Fruit fly (Drosophila melanogaster) whole organism: ENCODE results near the gene btsz.

Source experiments
- CG8478 ChIP-seq: fragments of >200 bp; optimal IDR thresholded peaks from 2 replicates; lab custom pipeline; 2018; ENCODE audit warnings: inconsistent platforms
- Dll ChIP-seq: fragments of >200 bp; optimal IDR thresholded peaks from 2 replicates; lab custom pipeline; 2017
- EcR ChIP-seq, 2 experiments: fragments of >200 bp; optimal IDR thresholded peaks; 2 replicates each; lab custom pipeline; 2017; ENCODE audit warnings: missing biosample characterization in 2 of 2, missing genetic modification characterization in 2 of 2, missing genetic modification reagents in 2 of 2
- pan ChIP-seq: fragments of >200 bp; optimal IDR thresholded peaks from 2 replicates; lab custom pipeline; 2017
- psq ChIP-seq: fragments of >200 bp; optimal IDR thresholded peaks from 2 replicates; lab custom pipeline; 2017
- usp ChIP-seq: fragments of >200 bp; optimal IDR thresholded peaks from 2 replicates; lab custom pipeline; 2017; ENCODE audit warnings: missing biosample characterization, missing genetic modification characterization, mixed read lengths

The btsz gene

DNA sequence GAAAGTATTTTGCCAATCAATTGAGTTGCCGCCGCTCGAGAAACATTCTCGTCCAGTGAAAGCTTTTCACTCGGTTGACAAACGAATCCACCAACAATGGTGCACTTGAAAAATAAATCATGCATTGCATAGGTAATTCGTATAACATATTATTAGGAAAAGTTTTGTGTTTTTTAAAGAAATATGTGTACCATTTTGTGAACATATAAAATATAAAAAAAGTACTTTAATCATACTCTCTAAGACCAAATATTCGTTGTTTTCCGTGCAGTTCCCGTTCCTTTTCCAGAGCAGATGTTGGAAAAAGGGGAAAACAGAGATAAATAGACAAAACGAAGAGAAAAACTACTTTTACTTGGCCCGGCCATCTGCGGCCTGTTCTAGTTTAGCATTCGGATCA is 88.6 kb downstream of the btsz start:
- TF ChIP-seq EcR (GFP tag; optimal IDR thresholded peaks at IDR 0.05; lab: Kevin White, UChicago) (no peak), Dll (lab: Kevin White, UChicago) (no peak), pan (lab: Kevin White, UChicago) (no peak), psq (no peak), CG8478 (no peak), usp (GFP tag; lab: Kevin White, UChicago) (no peak)

dm6 chr3R:14785335-14785734 is 90.0 kb downstream of the btsz start:
- TF ChIP-seq EcR (GFP tag; optimal IDR thresholded peaks at IDR 0.05; lab: Kevin White, UChicago) (no peak), CG8478 (no peak), Dll (lab: Kevin White, UChicago) (no peak), psq (no peak), pan (lab: Kevin White, UChicago) (no peak), usp (GFP tag; lab: Kevin White, UChicago) (no peak)

dm6 chr3R:14780747-14781146 is 94.5 kb downstream of the btsz start:
- no peak for TF ChIP-seq usp (GFP tag; lab: Kevin White, UChicago)

- no peak for TF ChIP-seq psq
- no peak for TF ChIP-seq EcR (GFP tag; optimal IDR thresholded peaks at IDR 0.05; lab: Kevin White, UChicago)
- TF ChIP-seq CG8478, result no peak
- TF ChIP-seq Dll (lab: Kevin White, UChicago), result no peak
Measured at dm6 chr3R:14779733-14780278, 95.5 kb downstream of the btsz start.

dm6 chr3R:14775395-14775794 is 99.9 kb downstream of the btsz start:
- TF ChIP-seq Dll (lab: Kevin White, UChicago), result no peak
- no peak for TF ChIP-seq CG8478
- no peak for TF ChIP-seq EcR (GFP tag; optimal IDR thresholded peaks at IDR 0.05; lab: Kevin White, UChicago)
- no peak for TF ChIP-seq pan (lab: Kevin White, UChicago)
- TF ChIP-seq usp (GFP tag; lab: Kevin White, UChicago), result no peak
- TF ChIP-seq psq, result no peak

dm6 chr3R:14766439-14767025 is 108.8 kb downstream of the btsz start:
- TF ChIP-seq EcR (GFP tag; optimal IDR thresholded peaks at IDR 0.05; lab: Kevin White, UChicago) (no peak), usp (GFP tag; lab: Kevin White, UChicago) (no peak), pan (lab: Kevin White, UChicago) (no peak), Dll (lab: Kevin White, UChicago) (no peak), CG8478 (no peak), psq (no peak)

DNA sequence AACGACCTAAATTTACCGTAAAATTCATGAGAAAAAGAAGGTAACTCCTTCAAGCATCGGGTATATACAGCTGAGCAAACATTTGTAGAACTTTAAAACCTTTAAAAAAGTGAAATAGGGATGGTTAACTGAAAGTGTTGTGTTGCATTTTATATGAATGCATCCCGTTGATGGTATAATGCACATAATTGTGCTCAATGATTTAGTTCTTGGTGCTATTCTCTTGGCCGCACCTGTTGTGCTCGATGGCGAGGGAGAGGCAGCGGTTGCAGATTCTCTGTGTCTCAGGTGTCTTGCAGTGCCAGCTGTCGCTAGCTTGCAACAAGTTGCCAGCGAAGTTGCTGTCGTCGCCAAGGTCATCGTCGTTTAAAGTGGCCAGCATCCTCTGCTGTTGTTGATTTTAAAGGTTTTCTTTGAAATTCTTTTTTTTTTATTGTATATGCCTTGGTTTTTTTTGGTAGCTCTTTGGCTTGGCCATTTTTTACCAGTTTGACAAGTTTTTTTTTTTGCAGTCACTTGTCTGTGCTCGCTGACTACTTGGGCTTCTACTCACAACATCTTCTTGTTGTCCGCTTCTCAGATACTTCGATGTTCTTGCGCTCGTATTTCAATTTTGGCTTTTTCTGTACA is 109.8 kb downstream of the btsz start:
- TF ChIP-seq pan (lab: Kevin White, UChicago), result no peak
- TF ChIP-seq CG8478, result no peak
- no peak for TF ChIP-seq psq
- no peak for TF ChIP-seq Dll (lab: Kevin White, UChicago)
- no peak for TF ChIP-seq usp (GFP tag; lab: Kevin White, UChicago)
- no peak for TF ChIP-seq EcR (GFP tag; optimal IDR thresholded peaks at IDR 0.05; lab: Kevin White, UChicago)

DNA sequence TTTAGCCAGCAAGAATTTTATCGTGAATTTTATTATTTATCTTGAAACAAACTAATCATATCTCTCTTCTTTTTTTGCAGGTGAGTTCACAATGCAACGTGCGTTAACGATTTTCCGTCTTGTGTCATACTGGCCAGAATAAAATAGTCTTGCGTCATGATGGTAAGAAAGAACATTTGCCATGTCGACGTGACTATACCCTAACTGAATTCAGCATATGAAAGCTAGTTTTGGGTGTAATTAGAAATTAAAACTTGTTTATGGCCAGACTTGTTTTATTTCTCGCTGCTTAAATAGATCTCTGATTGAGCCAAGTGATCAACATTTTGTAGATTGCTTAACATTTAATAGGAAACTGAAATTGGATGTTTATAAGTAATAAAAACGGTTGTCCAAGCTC is 111.2 kb downstream of the btsz start:
- TF ChIP-seq CG8478 (no peak), Dll (lab: Kevin White, UChicago) (no peak), pan (lab: Kevin White, UChicago) (no peak), psq (no peak), usp (GFP tag; lab: Kevin White, UChicago) (no peak), EcR (GFP tag; optimal IDR thresholded peaks at IDR 0.05; lab: Kevin White, UChicago) (no peak)

dm6 chr3R:14763487-14763886 is 111.8 kb downstream of the btsz start:
- TF ChIP-seq EcR (GFP tag; optimal IDR thresholded peaks at IDR 0.05; lab: Kevin White, UChicago) (no peak), usp (GFP tag; lab: Kevin White, UChicago) (no peak), psq (no peak), pan (lab: Kevin White, UChicago) (no peak), CG8478 (no peak), Dll (lab: Kevin White, UChicago) (no peak)

dm6 chr3R:14761060-14761459 is 114.2 kb downstream of the btsz start:
- no peak for TF ChIP-seq usp (GFP tag; lab: Kevin White, UChicago)
- TF ChIP-seq psq, result no peak
- TF ChIP-seq pan (lab: Kevin White, UChicago), result no peak
- no peak for TF ChIP-seq CG8478
- TF ChIP-seq EcR (GFP tag; optimal IDR thresholded peaks at IDR 0.05; lab: Kevin White, UChicago), result no peak
- no peak for TF ChIP-seq Dll (lab: Kevin White, UChicago)

DNA sequence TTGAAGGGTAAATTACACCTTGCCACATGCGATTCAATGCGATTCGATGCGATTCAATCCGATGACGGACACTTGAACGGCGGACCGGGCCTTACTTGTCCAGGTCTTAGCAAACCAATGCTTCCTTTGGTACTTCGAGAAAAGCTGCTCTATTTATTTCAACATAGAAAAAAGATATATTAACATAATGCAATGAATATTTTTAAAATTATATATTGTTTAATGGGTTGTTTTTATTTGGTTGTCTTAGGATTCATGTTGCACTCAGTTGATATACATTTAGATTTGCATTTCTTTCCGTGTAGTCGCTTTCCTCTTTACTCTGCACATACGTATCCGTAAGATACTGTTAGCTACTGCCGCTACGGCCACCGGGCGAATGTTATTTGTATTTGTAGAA is 117.0 kb downstream of the btsz start:
- TF ChIP-seq usp (GFP tag; lab: Kevin White, UChicago) (no peak), CG8478 (no peak), EcR (GFP tag; optimal IDR thresholded peaks at IDR 0.05; lab: Kevin White, UChicago) (no peak), psq (no peak), pan (lab: Kevin White, UChicago) (no peak), Dll (lab: Kevin White, UChicago) (no peak)

DNA sequence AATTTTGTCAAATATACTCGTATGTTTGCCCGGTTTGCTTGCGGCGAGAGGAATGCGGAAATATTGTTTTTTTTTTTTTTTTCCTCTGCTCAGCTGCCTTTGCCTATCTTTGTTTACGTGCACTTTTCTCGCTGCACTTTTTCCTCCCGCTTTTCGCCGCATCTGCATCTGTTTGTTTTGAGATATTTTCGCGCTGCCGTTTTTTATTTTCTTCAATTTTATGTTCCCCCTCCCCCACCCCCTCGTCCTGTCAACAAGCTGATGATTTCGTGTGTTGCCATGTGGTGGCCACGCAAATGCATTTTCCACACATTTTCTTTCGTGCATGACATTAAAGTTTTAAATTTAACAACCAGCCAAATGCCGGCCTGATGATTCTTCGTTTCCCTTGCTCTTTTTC is 119.2 kb downstream of the btsz start:
- TF ChIP-seq usp (GFP tag; lab: Kevin White, UChicago) (no peak), pan (lab: Kevin White, UChicago) (no peak), EcR (GFP tag; optimal IDR thresholded peaks at IDR 0.05; lab: Kevin White, UChicago) (no peak), CG8478 (no peak), psq (no peak), Dll (lab: Kevin White, UChicago) (no peak)
